Worm (Caenorhabditis elegans): ENCODE measurements around the gene thn-2.

ce11 chrIV:12335248-12335647 lies 47.7 kb upstream of the thn-2 start:
- TF ChIP-seq flt-1 (GFP tag; IDR thresholded peaks at IDR 0.05) (no peak), ztf-29 (GFP tag; IDR thresholded peaks at IDR 0.05) (no peak), ref-1 (GFP tag; conservative IDR thresholded peaks at IDR 0.05) (no peak), tab-1 (GFP tag; IDR thresholded peaks at IDR 0.05) (no peak)
